Fruit fly (Drosophila melanogaster) whole organism, prepupa: ENCODE data around the gene CG9117.

ENCODE experiments used
- Blimp-1 ChIP-seq: fragments of 200-800 bp; sonication (Bioruptor generic); optimal IDR thresholded peaks from 3 replicates; lab custom pipeline; 2017; ENCODE audit warnings: missing biosample characterization, missing genetic modification characterization, mild to moderate bottlenecking, moderate library complexity, missing genetic modification reagents
- CG10631 ChIP-seq: fragments of 200-800 bp; sonication (Bioruptor generic); optimal IDR thresholded peaks from 2 replicates; lab custom pipeline; 2016; ENCODE audit warnings: missing biosample characterization, missing genetic modification characterization
- CG10669 ChIP-seq: fragments of 200-800 bp; sonication (Bioruptor generic); optimal IDR thresholded peaks from 3 replicates; lab custom pipeline; 2018; ENCODE audit warnings: missing biosample characterization, mild to moderate bottlenecking, missing genetic modification characterization, moderate library complexity
- CG11294 ChIP-seq: fragments of 200-800 bp; sonication (Bioruptor generic); IDR thresholded peaks from 2 replicates; pipeline ENCODE4 v1.3.6; 2022; ENCODE audit warnings: missing biosample characterization, missing genetic modification characterization
- CG11762 ChIP-seq: fragments of 200-800 bp; sonication (Bioruptor generic); optimal IDR thresholded peaks from 3 replicates; lab custom pipeline; 2016; ENCODE audit warnings: missing biosample characterization, missing genetic modification characterization; ENCODE audit not compliant: insufficient read depth
- CG11902 ChIP-seq: fragments of 200-800 bp; sonication (Bioruptor generic); optimal IDR thresholded peaks from 3 replicates; lab custom pipeline; 2016; ENCODE audit warnings: missing biosample characterization, missing genetic modification characterization
- CG15336 ChIP-seq: fragments of 200-800 bp; sonication (Bioruptor generic); IDR thresholded peaks from 2 replicates; pipeline ENCODE4 v1.3.6; 2022; ENCODE audit warnings: missing biosample characterization, missing genetic modification characterization
- CG3032 ChIP-seq: fragments of 200-800 bp; optimal IDR thresholded peaks from 2 replicates; lab custom pipeline; 2019; ENCODE audit warnings: missing biosample characterization, mild to moderate bottlenecking, missing genetic modification characterization, moderate library complexity
- CG31627 ChIP-seq: fragments of 200-800 bp; sonication (Bioruptor generic); optimal IDR thresholded peaks from 3 replicates; lab custom pipeline; 2016; ENCODE audit warnings: missing biosample characterization, missing genetic modification characterization
- CG32006 ChIP-seq: fragments of 200-800 bp; sonication (Bioruptor generic); optimal IDR thresholded peaks from 3 replicates; lab custom pipeline; 2017; ENCODE audit warnings: missing biosample characterization, mild to moderate bottlenecking, missing genetic modification characterization
- CG34406 ChIP-seq: fragments of 200-800 bp; sonication (Bioruptor generic); optimal IDR thresholded peaks from 3 replicates; lab custom pipeline; 2016; ENCODE audit warnings: missing biosample characterization, missing genetic modification characterization
- CG3919 ChIP-seq: fragments of 200-800 bp; sonication (Bioruptor generic); optimal IDR thresholded peaks from 3 replicates; lab custom pipeline; 2016; ENCODE audit warnings: missing biosample characterization, missing genetic modification characterization
- CG6163 ChIP-seq: fragments of 200-800 bp; sonication (Bioruptor generic); IDR thresholded peaks from 3 replicates; pipeline ENCODE4 v1.3.6; 2022; ENCODE audit warnings: missing biosample characterization, missing genetic modification characterization
- CG6792 ChIP-seq: fragments of 200-800 bp; sonication (Bioruptor generic); optimal IDR thresholded peaks from 3 replicates; lab custom pipeline; 2016; ENCODE audit warnings: missing biosample characterization, missing genetic modification characterization
- CG6808 ChIP-seq: fragments of 200-800 bp; sonication (Bioruptor generic); optimal IDR thresholded peaks from 3 replicates; lab custom pipeline; 2017; ENCODE audit warnings: missing biosample characterization, missing genetic modification characterization, mild to moderate bottlenecking, moderate library complexity, missing genetic modification reagents
- CG7368 ChIP-seq: fragments of 200-800 bp; sonication (Bioruptor generic); optimal IDR thresholded peaks from 3 replicates; lab custom pipeline; 2016; ENCODE audit warnings: missing biosample characterization, missing genetic modification characterization
- CG8119 ChIP-seq: fragments of 200-800 bp; sonication (Bioruptor generic); IDR thresholded peaks from 3 replicates; pipeline ENCODE4 v1.3.6; 2022; ENCODE audit warnings: missing biosample characterization, missing genetic modification characterization
- CG8319 ChIP-seq: fragments of 200-800 bp; sonication (Bioruptor generic); optimal IDR thresholded peaks from 3 replicates; lab custom pipeline; 2016; ENCODE audit warnings: missing biosample characterization, missing genetic modification characterization
- CG8632 ChIP-seq: fragments of 200-800 bp; sonication (Bioruptor generic); optimal IDR thresholded peaks from 3 replicates; lab custom pipeline; 2016; ENCODE audit warnings: missing biosample characterization, missing genetic modification characterization
- CG9139 ChIP-seq: fragments of 200-800 bp; sonication (Bioruptor generic); optimal IDR thresholded peaks from 3 replicates; lab custom pipeline; 2017; ENCODE audit warnings: missing biosample characterization, mild to moderate bottlenecking, missing genetic modification characterization
- Eip93F ChIP-seq: fragments of 200-800 bp; sonication (Bioruptor generic); optimal IDR thresholded peaks from 2 replicates; lab custom pipeline; 2016; ENCODE audit warnings: missing biosample characterization, mild to moderate bottlenecking, missing genetic modification characterization
- Ets21C ChIP-seq: fragments of 200-800 bp; sonication (Bioruptor generic); optimal IDR thresholded peaks from 3 replicates; lab custom pipeline; 2016; ENCODE audit warnings: missing biosample characterization, missing genetic modification characterization
- Gug ChIP-seq: fragments of 200-800 bp; sonication (Bioruptor generic); IDR thresholded peaks from 2 replicates; pipeline ENCODE4 v1.3.6; 2022; ENCODE audit warnings: missing biosample characterization, missing genetic modification characterization
- Hr38 ChIP-seq: sonication (Bioruptor generic); optimal IDR thresholded peaks from 2 replicates; lab custom pipeline; 2016; ENCODE audit warnings: missing biosample characterization, missing genetic modification characterization
- Hr4 ChIP-seq: fragments of 200-800 bp; sonication (Bioruptor generic); optimal IDR thresholded peaks from 3 replicates; lab custom pipeline; 2016; ENCODE audit warnings: missing biosample characterization, missing genetic modification characterization
- Lpt ChIP-seq: fragments of 200-800 bp; sonication (Bioruptor generic); optimal IDR thresholded peaks from 3 replicates; lab custom pipeline; 2016; ENCODE audit warnings: missing biosample characterization, missing genetic modification characterization
- Met ChIP-seq: fragments of 200-800 bp; sonication (Bioruptor generic); optimal IDR thresholded peaks from 3 replicates; lab custom pipeline; 2016; ENCODE audit warnings: missing biosample characterization, missing genetic modification characterization
- OdsH ChIP-seq: fragments of 200-800 bp; sonication (Bioruptor generic); optimal IDR thresholded peaks from 3 replicates; lab custom pipeline; 2016; ENCODE audit warnings: missing biosample characterization, missing genetic modification characterization
- Sox102F ChIP-seq: fragments of 200-800 bp; sonication (Bioruptor generic); optimal IDR thresholded peaks from 2 replicates; lab custom pipeline; 2016; ENCODE audit warnings: missing biosample characterization, mild to moderate bottlenecking, missing genetic modification characterization
- Sox15 ChIP-seq: fragments of 200-800 bp; sonication (Bioruptor generic); optimal IDR thresholded peaks from 3 replicates; lab custom pipeline; 2016; ENCODE audit warnings: missing biosample characterization, missing genetic modification characterization
- achi ChIP-seq: fragments of 200-800 bp; sonication (Bioruptor generic); optimal IDR thresholded peaks from 3 replicates; lab custom pipeline; 2016; ENCODE audit warnings: missing biosample characterization, missing genetic modification characterization
- acj6 ChIP-seq: fragments of 200-800 bp; sonication (Bioruptor generic); optimal IDR thresholded peaks from 3 replicates; lab custom pipeline; 2016; ENCODE audit warnings: missing biosample characterization, missing genetic modification characterization
- cyc ChIP-seq: fragments of 200-800 bp; sonication (Bioruptor generic); optimal IDR thresholded peaks from 3 replicates; lab custom pipeline; 2016; ENCODE audit warnings: missing biosample characterization, missing genetic modification characterization
- dac ChIP-seq: fragments of 200-800 bp; sonication (Bioruptor generic); optimal IDR thresholded peaks from 2 replicates; lab custom pipeline; 2017; ENCODE audit warnings: missing biosample characterization, mild to moderate bottlenecking, missing genetic modification characterization
- dsx ChIP-seq: fragments of 200-800 bp; optimal IDR thresholded peaks from 3 replicates; lab custom pipeline; 2019; ENCODE audit warnings: missing biosample characterization, mild to moderate bottlenecking, missing genetic modification characterization, moderate library complexity; ENCODE audit not compliant: poor library complexity, severe bottlenecking
- eg ChIP-seq: fragments of 200-800 bp; sonication (Bioruptor generic); IDR thresholded peaks from 3 replicates; pipeline ENCODE4 v1.3.6; 2022; ENCODE audit warnings: missing biosample characterization, missing genetic modification characterization
- esn ChIP-seq: fragments of 200-800 bp; sonication (Bioruptor generic); optimal IDR thresholded peaks from 2 replicates; lab custom pipeline; 2016; ENCODE audit warnings: missing biosample characterization, mild to moderate bottlenecking, missing genetic modification characterization, moderate library complexity
- fd59A ChIP-seq: fragments of 200-800 bp; sonication (Bioruptor generic); optimal IDR thresholded peaks from 2 replicates; lab custom pipeline; 2017; ENCODE audit warnings: missing biosample characterization, mild to moderate bottlenecking, missing genetic modification characterization, missing genetic modification reagents
- fd85E ChIP-seq: fragments of 200-800 bp; sonication (Bioruptor generic); optimal IDR thresholded peaks from 3 replicates; lab custom pipeline; 2016; ENCODE audit warnings: missing biosample characterization, missing genetic modification characterization
- fkh ChIP-seq: fragments of 200-800 bp; sonication (Bioruptor generic); optimal IDR thresholded peaks from 3 replicates; lab custom pipeline; 2017; ENCODE audit warnings: missing biosample characterization, mild to moderate bottlenecking, missing genetic modification characterization, moderate library complexity
- lz ChIP-seq: fragments of 200-800 bp; sonication (Bioruptor generic); optimal IDR thresholded peaks from 3 replicates; lab custom pipeline; 2016; ENCODE audit warnings: missing biosample characterization, missing genetic modification characterization
- net ChIP-seq: fragments of 200-800 bp; sonication (Bioruptor generic); optimal IDR thresholded peaks from 3 replicates; lab custom pipeline; 2016; ENCODE audit warnings: missing biosample characterization, missing genetic modification characterization
- pdm3 ChIP-seq: fragments of 200-800 bp; sonication (Bioruptor generic); optimal IDR thresholded peaks from 3 replicates; lab custom pipeline; 2016; ENCODE audit warnings: missing biosample characterization, missing genetic modification characterization
- salr ChIP-seq, 2 experiments: fragments of 200-800 bp; sonication (Bioruptor generic); optimal IDR thresholded peaks; 3 replicates each; lab custom pipeline; 2016 to 2018; ENCODE audit warnings: missing biosample characterization in 2 of 2, missing genetic modification characterization in 2 of 2, mild to moderate bottlenecking in 1 of 2
- ss ChIP-seq, 2 experiments: fragments of 200-800 bp; sonication (Bioruptor generic); optimal IDR thresholded peaks; 2 replicates in 1 of 2; 3 replicates in 1 of 2; lab custom pipeline; 2017 to 2018; ENCODE audit warnings: mild to moderate bottlenecking in 2 of 2, missing biosample characterization in 2 of 2, missing genetic modification characterization in 2 of 2, moderate library complexity in 1 of 2
- svp ChIP-seq: fragments of 200-800 bp; sonication (Bioruptor generic); peaks from one replicate; lab custom pipeline; 2016; ENCODE audit warnings: missing biosample characterization, missing genetic modification characterization
- topi ChIP-seq: fragments of 200-800 bp; sonication (Bioruptor generic); optimal IDR thresholded peaks from 3 replicates; lab custom pipeline; 2016; ENCODE audit warnings: missing biosample characterization, missing genetic modification characterization
- vri ChIP-seq: fragments of 200-800 bp; sonication (Bioruptor generic); optimal IDR thresholded peaks from 3 replicates; lab custom pipeline; 2016; ENCODE audit warnings: missing biosample characterization, mild to moderate bottlenecking, missing genetic modification characterization

CG9117 gene

dm6 chr2L:6024345-6024907, 13.3 kb downstream of the CG9117 start, which contains the start of gene CG9107:
Gene CG9107, minus strand, starts transcription at chr2L:6024539.
- TF ChIP-seq fkh (GFP tag; lab: Kevin White, UChicago), result peak; percentile 78
- no peak for TF ChIP-seq CG9139 (GFP tag; lab: Kevin White, UChicago)
- TF ChIP-seq CG6808 (GFP tag; lab: Kevin White, UChicago), result peak; percentile 100
- TF ChIP-seq, all 60 proteins: peak for 2

- TF ChIP-seq achi (GFP tag; lab: Kevin White, UChicago), result peak; percentile 75
- peak; percentile 54 for TF ChIP-seq CG6792 (GFP tag; lab: Kevin White, UChicago)
- peak; percentile 29 for TF ChIP-seq Hr4 (GFP tag; lab: Kevin White, UChicago)
- peak; percentile 78 for TF ChIP-seq CG11902
- peak; percentile 60 for TF ChIP-seq topi (GFP tag; lab: Kevin White, UChicago)
- no peak for TF ChIP-seq CG15336 (GFP tag; lab: Robert Waterston, UW)
- peak; percentile 40 for TF ChIP-seq Sox102F (GFP tag; lab: Kevin White, UChicago)
- TF ChIP-seq Ets21C (GFP tag; lab: Kevin White, UChicago), result no peak
- no peak for TF ChIP-seq fd85E (GFP tag; lab: Kevin White, UChicago)
- no peak for TF ChIP-seq Hr38
- peak; percentile 75 for TF ChIP-seq CG3032
- peak; percentile 63 for TF ChIP-seq CG32006
- peak; percentile 61 for TF ChIP-seq CG34406 (GFP tag; lab: Kevin White, UChicago)
- no peak for TF ChIP-seq vri (GFP tag; lab: Kevin White, UChicago)
- peak; percentile 15 for TF ChIP-seq Eip93F (GFP tag; lab: Kevin White, UChicago)
- TF ChIP-seq dac (GFP tag; lab: Kevin White, UChicago), result no peak
- no peak for TF ChIP-seq pdm3 (GFP tag; lab: Kevin White, UChicago)
- TF ChIP-seq fd59A (GFP tag; lab: Kevin White, UChicago), result peak; percentile 58
- TF ChIP-seq CG11762 (GFP tag; lab: Kevin White, UChicago), result peak; percentile 33
- peak; percentile 20; the same call in 1 of the 2 replicates for TF ChIP-seq Gug (GFP tag; lab: Robert Waterston, UW)
- TF ChIP-seq acj6 (GFP tag; lab: Kevin White, UChicago), result peak; percentile 79
- TF ChIP-seq CG31627, result peak; percentile 42
- TF ChIP-seq net (GFP tag; lab: Kevin White, UChicago), result peak; percentile 32
- TF ChIP-seq eg (GFP tag; lab: Robert Waterston, UW), result 0 out of 3 replicates have a peak, but pooled peaks have one; percentile 28
- peak; percentile 65 for TF ChIP-seq CG6163 (GFP tag; lab: Robert Waterston, UW)
- peak; percentile 73 for TF ChIP-seq CG10669
- peak; percentile 58 for TF ChIP-seq Sox15 (GFP tag; lab: Kevin White, UChicago)
- peak; percentile 64 for TF ChIP-seq cyc (GFP tag; lab: Kevin White, UChicago)
- TF ChIP-seq svp (GFP tag; lab: Kevin White, UChicago), result peak; percentile 86
- peak; percentile 59 for TF ChIP-seq Met (GFP tag; lab: Kevin White, UChicago)
- TF ChIP-seq ss (GFP tag; optimal IDR thresholded peaks at IDR 0.05; lab: Kevin White, UChicago), result peak; percentile 85 to 89
- peak; percentile 56 for TF ChIP-seq lz (GFP tag; lab: Kevin White, UChicago)
- no peak for TF ChIP-seq CG11294 (GFP tag; lab: Robert Waterston, UW)
- peak; percentile 56 for TF ChIP-seq Blimp-1 (GFP tag; lab: Kevin White, UChicago)
- peak; percentile 22 for TF ChIP-seq OdsH
- peak; percentile 10 for TF ChIP-seq CG7368 (GFP tag; lab: Kevin White, UChicago)
- TF ChIP-seq CG9139 (GFP tag; lab: Kevin White, UChicago), result peak; percentile 71
- TF ChIP-seq CG3919 (GFP tag; lab: Kevin White, UChicago), result peak; percentile 82
- no peak for TF ChIP-seq fkh (GFP tag; lab: Kevin White, UChicago)
- TF ChIP-seq Lpt (GFP tag; lab: Kevin White, UChicago), result peak; percentile 38
- TF ChIP-seq dsx (GFP tag; lab: Kevin White, UChicago), result peak; percentile 89
- TF ChIP-seq CG8119, result no peak
- peak; percentile 9 to 27 for TF ChIP-seq salr (GFP tag; optimal IDR thresholded peaks at IDR 0.05; lab: Kevin White, UChicago)
- TF ChIP-seq CG8632 (GFP tag; lab: Kevin White, UChicago), result peak; percentile 51
- peak; percentile 73 for TF ChIP-seq CG6808 (GFP tag; lab: Kevin White, UChicago)
- peak; percentile 55 for TF ChIP-seq CG8319 (GFP tag; lab: Kevin White, UChicago)
- TF ChIP-seq esn (GFP tag; lab: Kevin White, UChicago), result peak; percentile 33
- TF ChIP-seq CG10631 (GFP tag; lab: Kevin White, UChicago), result peak; percentile 64
Measured at dm6 chr2L:6022793-6023192, 14.9 kb downstream of the CG9117 start.
